Fruit fly (Drosophila melanogaster): ENCODE results near the gene Xrcc2.

DNA sequence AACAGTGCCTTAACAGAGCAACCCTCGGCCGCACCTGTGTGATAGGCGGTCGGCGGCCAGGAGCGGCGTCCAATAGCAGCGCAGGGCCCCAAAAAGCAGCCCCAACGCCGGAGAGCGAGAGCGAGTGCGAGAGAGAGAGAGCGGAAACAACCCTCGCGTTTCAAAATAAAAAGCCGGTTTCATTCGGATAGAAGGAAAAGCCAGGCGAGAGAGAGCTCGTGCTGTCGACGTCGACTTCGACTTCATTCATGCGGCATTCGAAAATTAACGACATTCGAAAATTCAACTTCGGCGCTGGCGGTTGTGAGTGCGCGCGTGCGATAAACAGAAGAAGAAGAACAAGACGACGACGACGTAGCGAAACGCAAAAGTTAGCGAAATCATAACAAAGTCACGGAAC lies 34.5 kb downstream of the Xrcc2 start:
- TF ChIP-seq insv (optimal IDR thresholded peaks at IDR 0.05), result no peak
- TF ChIP-seq ttk (optimal IDR thresholded peaks at IDR 0.05), result no peak
- no peak for TF ChIP-seq Myc (optimal IDR thresholded peaks at IDR 0.05)
- TF ChIP-seq h (optimal IDR thresholded peaks at IDR 0.05), result no peak
